Fruit fly (Drosophila melanogaster) Kc167 (cell line): ENCODE results near the gene Atg5.

Experiments
- Sin3A ChIP-seq: fragments of >200 bp; optimal IDR thresholded peaks from 2 replicates; lab custom pipeline; 2018; ENCODE audit warnings: missing external identifiers
- insv ChIP-seq: fragments of >200 bp; optimal IDR thresholded peaks from 3 replicates; lab custom pipeline; 2018; ENCODE audit warnings: missing external identifiers
- psq ChIP-seq: fragments of >200 bp; optimal IDR thresholded peaks from 2 replicates; lab custom pipeline; 2017; ENCODE audit warnings: missing external identifiers

DNA sequence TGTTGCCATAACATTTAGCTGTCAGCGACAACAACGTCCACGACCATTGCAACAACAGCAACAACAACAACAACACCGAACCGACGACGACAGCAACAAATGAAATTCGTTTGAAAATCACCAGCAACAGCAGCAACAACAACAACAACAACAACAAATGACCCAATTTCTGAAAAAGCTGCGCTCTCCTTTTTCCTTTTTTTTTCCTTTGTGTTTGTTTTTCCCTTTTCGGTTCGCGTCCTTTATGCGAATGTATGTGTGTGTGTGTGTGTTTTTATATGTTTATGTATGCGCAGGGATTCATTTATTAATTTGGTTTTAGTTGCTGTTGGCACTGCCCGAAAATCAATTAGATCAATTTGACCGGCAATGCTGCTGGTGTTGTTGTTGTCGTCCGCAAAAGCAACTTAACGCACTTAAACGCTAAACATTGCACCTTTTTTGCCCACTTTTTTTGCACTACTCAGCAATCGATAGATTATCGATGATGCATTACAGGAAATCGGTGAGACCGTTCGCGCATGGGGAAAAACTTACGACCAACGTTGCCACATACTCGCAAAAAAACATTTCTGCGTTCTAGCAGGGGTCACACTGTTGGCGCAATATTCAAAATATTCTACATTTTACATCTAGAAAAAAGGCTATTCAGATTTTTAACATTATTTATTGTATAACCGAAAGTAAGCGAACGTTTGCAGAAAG, 32.6 kb downstream of the Atg5 start, which contains the start of gene unc-119:
- TF ChIP-seq Sin3A (lab: Kevin White, UChicago) (no peak), insv (lab: Kevin White, UChicago) (no peak), psq (lab: Kevin White, UChicago) (no peak)
